1 fruit fly cellular context compared by ENCODE assay signal in the genomic region with DNA sequence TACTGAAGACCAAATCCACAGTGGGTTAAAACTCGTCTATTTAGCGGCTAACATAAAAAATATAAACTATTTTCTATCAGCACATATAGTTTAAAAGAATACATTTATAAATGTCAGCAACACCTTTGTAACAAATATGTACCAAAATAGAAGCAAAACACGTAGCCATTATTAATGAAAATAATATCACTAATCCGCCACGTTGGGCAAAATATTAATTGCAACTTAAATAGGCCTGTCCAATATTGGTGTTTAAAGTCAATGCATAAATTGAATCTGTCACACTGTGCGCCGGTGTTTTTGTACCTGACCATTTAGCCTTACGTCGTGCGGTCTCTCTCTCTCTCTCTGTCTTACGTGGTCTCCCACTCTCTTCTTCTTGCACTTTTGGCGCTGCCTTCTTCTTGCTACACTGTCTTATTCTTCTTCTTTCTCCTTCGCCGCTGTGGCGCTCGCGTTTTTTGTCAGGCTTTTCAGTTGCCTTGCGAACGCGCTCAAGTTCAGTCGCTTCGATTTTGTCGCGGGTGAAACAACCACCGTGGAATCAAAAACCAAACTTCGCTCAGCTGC.
A peak's percentile ranks its signal among the peaks of the same experiment; 100 is the strongest.
TF ChIP-seq lines count a peak whose summit lies in the region.

No protein-coding gene starts in this region.

TF ChIP-seq in whole organism, embryonic, 481 proteins besides CTCF, POLR2A, EP300 and RAD21 (continued from another document and continues in another):
- TF ChIP-seq yki (optimal IDR thresholded peaks at IDR 0.05; lab: Kevin White, UChicago) (no peak), CG10654 (GFP tag; optimal IDR thresholded peaks at IDR 0.05; lab: Kevin White, UChicago) (peak; percentile 94), sens (GFP tag; lab: Kevin White, UChicago) (peak; percentile 100), CG2120 (GFP tag; optimal IDR thresholded peaks at IDR 0.05; lab: Kevin White, UChicago) (peak; percentile 99), CG16815 (GFP tag; optimal IDR thresholded peaks at IDR 0.05; lab: Kevin White, UChicago) (peak; percentile 99), CG4328 (GFP tag; optimal IDR thresholded peaks at IDR 0.05; lab: Kevin White, UChicago) (peak; percentile 96), CG7839 (tag; optimal IDR thresholded peaks at IDR 0.05; lab: Kevin White, UChicago) (peak; percentile 99), tna (GFP tag; IDR thresholded peaks at IDR 0.05; lab: Robert Waterston, UW; ENCODE audit: partially characterized antibody) (no peak; the same call in 1 of the 2 replicates), CG7372 (GFP tag; IDR thresholded peaks at IDR 0.05; lab: Robert Waterston, UW) (peak; percentile 99), tgo (GFP tag; IDR thresholded peaks at IDR 0.05; lab: Robert Waterston, UW) (peak; percentile 98), NC2α (GFP tag; optimal IDR thresholded peaks at IDR 0.05; lab: Kevin White, UChicago) (peak; percentile 96), HLH4C (GFP tag; IDR thresholded peaks at IDR 0.05; lab: Robert Waterston, UW; ENCODE audit: partially characterized antibody) (no peak; the same call in 2 of the 3 replicates), CG14014 (GFP tag; IDR thresholded peaks at IDR 0.05; lab: Robert Waterston, UW) (peak; percentile 98), Ada2b (GFP tag; IDR thresholded peaks at IDR 0.05; lab: Robert Waterston, UW) (peak; percentile 98), Meics (GFP tag; optimal IDR thresholded peaks at IDR 0.05; lab: Kevin White, UChicago) (peak; percentile 97), Bgb (GFP tag; IDR thresholded peaks at IDR 0.05; lab: Robert Waterston, UW; ENCODE audit: partially characterized antibody) (peak; percentile 47), HLHmδ (GFP tag; optimal IDR thresholded peaks at IDR 0.05; lab: Kevin White, UChicago) (no peak), CG3838 (GFP tag; optimal IDR thresholded peaks at IDR 0.05; lab: Kevin White, UChicago) (peak; percentile 89), pb (GFP tag; optimal IDR thresholded peaks at IDR 0.05; lab: Kevin White, UChicago) (peak; percentile 86), CG11695 (GFP tag; IDR thresholded peaks at IDR 0.05; lab: Robert Waterston, UW) (peak; percentile 98), zen2 (GFP tag; IDR thresholded peaks at IDR 0.05; lab: Robert Waterston, UW; ENCODE audit: partially characterized antibody) (no peak), CoRest (tag; optimal IDR thresholded peaks at IDR 0.05; lab: Kevin White, UChicago) (peak; percentile 100), en (GFP tag; optimal IDR thresholded peaks at IDR 0.05; lab: Kevin White, UChicago) (peak; percentile 96), CG2202 (tag; optimal IDR thresholded peaks at IDR 0.05; lab: Kevin White, UChicago) (peak; percentile 97), CG1602 (GFP tag; optimal IDR thresholded peaks at IDR 0.05; lab: Kevin White, UChicago) (peak; percentile 98), Hr78 (GFP tag; optimal IDR thresholded peaks at IDR 0.05; lab: Kevin White, UChicago) (peak in 1 of 2 experiments; percentile 68), lbe (GFP tag; optimal IDR thresholded peaks at IDR 0.05; lab: Kevin White, UChicago) (peak; percentile 97), org-1 (GFP tag; optimal IDR thresholded peaks at IDR 0.05; lab: Kevin White, UChicago) (peak; percentile 99), fd96Cb (tag; optimal IDR thresholded peaks at IDR 0.05; lab: Kevin White, UChicago) (peak; percentile 98), emc (GFP tag; optimal IDR thresholded peaks at IDR 0.05; lab: Kevin White, UChicago) (peak; percentile 92), CG8359 (GFP tag; optimal IDR thresholded peaks at IDR 0.05; lab: Kevin White, UChicago; ENCODE audit: borderline replicate concordance) (peak; percentile 87), GATAe (GFP tag; conservative IDR thresholded peaks at IDR 0.05; lab: Robert Waterston, UW) (peak; percentile 87), mirr (GFP tag; optimal IDR thresholded peaks at IDR 0.05; lab: Kevin White, UChicago) (peak; percentile 85), Usf (GFP tag; optimal IDR thresholded peaks at IDR 0.05; lab: Kevin White, UChicago) (peak; percentile 99), CG9215 (GFP tag; IDR thresholded peaks at IDR 0.05; lab: Robert Waterston, UW) (peak; percentile 97), fd3F (GFP tag; optimal IDR thresholded peaks at IDR 0.05; lab: Kevin White, UChicago) (peak; percentile 98), corto (GFP tag; optimal IDR thresholded peaks at IDR 0.05; lab: Kevin White, UChicago) (peak; percentile 76), CG3847 (GFP tag; IDR thresholded peaks at IDR 0.05; lab: Robert Waterston, UW) (peak; percentile 98), bcd (GFP tag; optimal IDR thresholded peaks at IDR 0.05; lab: Kevin White, UChicago) (peak; percentile 98), ci (GFP tag; IDR thresholded peaks at IDR 0.05; lab: Robert Waterston, UW) (peak; percentile 97), fru (optimal IDR thresholded peaks at IDR 0.05; lab: Kevin White, UChicago) (no peak), CG4424 (GFP tag; optimal IDR thresholded peaks at IDR 0.05; lab: Kevin White, UChicago) (peak; percentile 97), salm (tag; optimal IDR thresholded peaks at IDR 0.05; lab: Kevin White, UChicago) (peak; percentile 97), CG13775 (GFP tag; optimal IDR thresholded peaks at IDR 0.05; lab: Kevin White, UChicago) (peak; percentile 99), Rfx (GFP tag; IDR thresholded peaks at IDR 0.05; lab: Robert Waterston, UW) (peak; percentile 98), ind (GFP tag; optimal IDR thresholded peaks at IDR 0.05; lab: Kevin White, UChicago) (peak; percentile 98), Hmx (GFP tag; optimal IDR thresholded peaks at IDR 0.05; lab: Kevin White, UChicago) (peak; percentile 86), Kr (GFP tag; optimal IDR thresholded peaks at IDR 0.05; lab: Kevin White, UChicago) (peak; percentile 74), Side (GFP tag; optimal IDR thresholded peaks at IDR 0.05; lab: Kevin White, UChicago) (peak; percentile 96), CG14710 (tag; optimal IDR thresholded peaks at IDR 0.05; lab: Kevin White, UChicago) (peak; percentile 97), Atf3 (GFP tag; optimal IDR thresholded peaks at IDR 0.05; lab: Kevin White, UChicago) (peak; percentile 97), CG16813 (GFP tag; IDR thresholded peaks at IDR 0.05; lab: Robert Waterston, UW; ENCODE audit: partially characterized antibody) (peak; percentile 59), CG34376 (GFP tag; optimal IDR thresholded peaks at IDR 0.05; lab: Kevin White, UChicago) (peak; percentile 66), CG13287 (GFP tag; IDR thresholded peaks at IDR 0.05; lab: Robert Waterston, UW; ENCODE audit: partially characterized antibody) (peak; percentile 66), psq (GFP tag; optimal IDR thresholded peaks at IDR 0.05; lab: Kevin White, UChicago) (peak; percentile 83), CG10543 (GFP tag; optimal IDR thresholded peaks at IDR 0.05; lab: Kevin White, UChicago) (peak; percentile 98), Mes4 (GFP tag; optimal IDR thresholded peaks at IDR 0.05; lab: Kevin White, UChicago) (peak; percentile 97), CrebB (tag; optimal IDR thresholded peaks at IDR 0.05; lab: Kevin White, UChicago) (peak; percentile 96), Hr39 (optimal IDR thresholded peaks at IDR 0.05; lab: Kevin White, UChicago) (no peak), unpg (GFP tag; optimal IDR thresholded peaks at IDR 0.05; lab: Kevin White, UChicago) (peak; percentile 98), CG15011 (GFP tag; optimal IDR thresholded peaks at IDR 0.05; lab: Kevin White, UChicago) (peak; percentile 93), ara (GFP tag; IDR thresholded peaks at IDR 0.05; lab: Robert Waterston, UW) (peak; percentile 96), shn (GFP tag; optimal IDR thresholded peaks at IDR 0.05; lab: Kevin White, UChicago) (peak; percentile 98), eve (GFP tag; optimal IDR thresholded peaks at IDR 0.05; lab: Kevin White, UChicago) (peak; percentile 74 to 100), CG12299 (tag; optimal IDR thresholded peaks at IDR 0.05; lab: Kevin White, UChicago) (peak; percentile 97), Blimp-1 (GFP tag; optimal IDR thresholded peaks at IDR 0.05; lab: Kevin White, UChicago) (peak; percentile 95), caup (GFP tag; optimal IDR thresholded peaks at IDR 0.05; lab: Kevin White, UChicago; ENCODE audit: severe bottlenecking) (peak; percentile 97), chinmo (GFP tag; IDR thresholded peaks at IDR 0.05; lab: Robert Waterston, UW; ENCODE audit: partially characterized antibody) (peak; percentile 95; the same call in 3 of the 4 replicates), Dbx (GFP tag; IDR thresholded peaks at IDR 0.05; lab: Robert Waterston, UW) (peak; percentile 97), Taf1 (GFP tag; IDR thresholded peaks at IDR 0.05; lab: Robert Waterston, UW) (peak; percentile 95), BtbVII (GFP tag; optimal IDR thresholded peaks at IDR 0.05; lab: Kevin White, UChicago) (peak; percentile 98), CG9797 (GFP tag; optimal IDR thresholded peaks at IDR 0.05; lab: Kevin White, UChicago) (peak; percentile 45), HmgZ (tag; optimal IDR thresholded peaks at IDR 0.05; lab: Kevin White, UChicago) (peak; percentile 99), sisA (GFP tag; IDR thresholded peaks at IDR 0.05; lab: Robert Waterston, UW) (peak; percentile 98), fd102C (GFP tag; optimal IDR thresholded peaks at IDR 0.05; lab: Kevin White, UChicago) (peak; percentile 86), CG15479 (GFP tag; optimal IDR thresholded peaks at IDR 0.05; lab: Kevin White, UChicago) (no peak), her (GFP tag; optimal IDR thresholded peaks at IDR 0.05; lab: Kevin White, UChicago) (peak; percentile 94), NC2β (GFP tag; optimal IDR thresholded peaks at IDR 0.05; lab: Kevin White, UChicago) (peak; percentile 96), repo (GFP tag; optimal IDR thresholded peaks at IDR 0.05; lab: Kevin White, UChicago) (peak; percentile 95), PHDP (tag; optimal IDR thresholded peaks at IDR 0.05; lab: Kevin White, UChicago) (peak; percentile 98), CG6683 (GFP tag; optimal IDR thresholded peaks at IDR 0.05; lab: Kevin White, UChicago) (peak; percentile 94), Ets97D (GFP tag; optimal IDR thresholded peaks at IDR 0.05; lab: Kevin White, UChicago) (peak; percentile 73), Drgx (GFP tag; IDR thresholded peaks at IDR 0.05; lab: Robert Waterston, UW) (peak; percentile 94), Oli (tag; optimal IDR thresholded peaks at IDR 0.05; lab: Kevin White, UChicago) (peak; percentile 100), pita (GFP tag; optimal IDR thresholded peaks at IDR 0.05; lab: Kevin White, UChicago) (no peak), CHES-1-like (GFP tag; optimal IDR thresholded peaks at IDR 0.05; lab: Kevin White, UChicago) (peak; percentile 97), CG11398 (GFP tag; optimal IDR thresholded peaks at IDR 0.05; lab: Kevin White, UChicago) (peak; percentile 95), Sox100B (GFP tag; optimal IDR thresholded peaks at IDR 0.05; lab: Kevin White, UChicago) (peak; percentile 99), CG17912 (GFP tag; optimal IDR thresholded peaks at IDR 0.05; lab: Kevin White, UChicago) (peak; percentile 92), vnd (GFP tag; IDR thresholded peaks at IDR 0.05; lab: Robert Waterston, UW; ENCODE audit: partially characterized antibody) (peak; percentile 75), bowl (GFP tag; IDR thresholded peaks at IDR 0.05; lab: Robert Waterston, UW) (peak; percentile 90), Atf-2 (GFP tag; optimal IDR thresholded peaks at IDR 0.05; lab: Kevin White, UChicago) (peak; percentile 99), CG4730 (GFP tag; IDR thresholded peaks at IDR 0.05; lab: Robert Waterston, UW) (peak; percentile 97), Ssrp (tag; optimal IDR thresholded peaks at IDR 0.05; lab: Kevin White, UChicago) (peak; percentile 99), CG17612 (GFP tag; IDR thresholded peaks at IDR 0.05; lab: Robert Waterston, UW) (peak; percentile 94), Ravus (GFP tag; IDR thresholded peaks at IDR 0.05; lab: Robert Waterston, UW) (peak; percentile 88), CG15696 (tag; optimal IDR thresholded peaks at IDR 0.05; lab: Kevin White, UChicago) (peak; percentile 64), CG31224 (GFP tag; IDR thresholded peaks at IDR 0.05; lab: Robert Waterston, UW) (peak; percentile 94), CG12942 (GFP tag; optimal IDR thresholded peaks at IDR 0.05; lab: Kevin White, UChicago) (peak; percentile 98), MESR4 (GFP tag; optimal IDR thresholded peaks at IDR 0.05; lab: Kevin White, UChicago) (peak; percentile 56), tap (tag; optimal IDR thresholded peaks at IDR 0.05; lab: Kevin White, UChicago) (peak; percentile 92), CG6791 (GFP tag; IDR thresholded peaks at IDR 0.05; lab: Robert Waterston, UW; ENCODE audit: partially characterized antibody) (peak; percentile 55; the same call in 2 of the 3 replicates), cwo (GFP tag; optimal IDR thresholded peaks at IDR 0.05; lab: Kevin White, UChicago) (peak; percentile 94), CG2199 (GFP tag; IDR thresholded peaks at IDR 0.05; lab: Robert Waterston, UW) (peak; percentile 87), CG10565 (GFP tag; optimal IDR thresholded peaks at IDR 0.05; lab: Kevin White, UChicago) (peak; percentile 94), Max (GFP tag; optimal IDR thresholded peaks at IDR 0.05; lab: Kevin White, UChicago) (peak; percentile 99), wek (GFP tag; optimal IDR thresholded peaks at IDR 0.05; lab: Kevin White, UChicago) (peak; percentile 90), CG18476 (GFP tag; optimal IDR thresholded peaks at IDR 0.05; lab: Kevin White, UChicago) (peak; percentile 97), zf30C (GFP tag; optimal IDR thresholded peaks at IDR 0.05; lab: Kevin White, UChicago) (no peak), CG9727 (GFP tag; optimal IDR thresholded peaks at IDR 0.05; lab: Kevin White, UChicago) (peak; percentile 91), CG6272 (GFP tag; IDR thresholded peaks at IDR 0.05; lab: Robert Waterston, UW) (peak; percentile 96), B-H2 (GFP tag; optimal IDR thresholded peaks at IDR 0.05; lab: Kevin White, UChicago) (peak; percentile 96), pan (optimal IDR thresholded peaks at IDR 0.05; lab: Kevin White, UChicago) (no peak), pan (GFP tag; optimal IDR thresholded peaks at IDR 0.05 in 1 of 2, IDR thresholded peaks at IDR 0.05 in 1 of 2) (peak in 1 of 2 experiments; percentile 99), dysf (GFP tag; IDR thresholded peaks at IDR 0.05; lab: Robert Waterston, UW) (peak; percentile 99), CG10274 (GFP tag; optimal IDR thresholded peaks at IDR 0.05; lab: Kevin White, UChicago) (peak; percentile 91), Mrtf (GFP tag; IDR thresholded peaks at IDR 0.05; lab: Robert Waterston, UW) (peak; percentile 97), scrt (GFP tag; optimal IDR thresholded peaks at IDR 0.05; lab: Kevin White, UChicago) (peak; percentile 86), H15 (GFP tag; IDR thresholded peaks at IDR 0.05; lab: Robert Waterston, UW) (peak; percentile 97), ERR (GFP tag; optimal IDR thresholded peaks at IDR 0.05; lab: Kevin White, UChicago) (peak; percentile 91), CG32767 (GFP tag; IDR thresholded peaks at IDR 0.05; lab: Robert Waterston, UW) (peak; percentile 96), tup (GFP tag; optimal IDR thresholded peaks at IDR 0.05; lab: Kevin White, UChicago) (peak; percentile 96)
